Worm (Caenorhabditis elegans) whole organism, midembryonic: Measurements from ENCODE around the gene Y73B6BL.47.

Experiments
- T22C8.4 ChIP-seq: fragments of 200-800 bp; sonication (Bioruptor generic); IDR thresholded peaks from 2 replicates; pipeline ENCODE4 v1.3.6; 2022; ENCODE audit warnings: missing genetic modification characterization, missing compliant biosample characterization
- cog-1 ChIP-seq: sonication (generic microtip); optimal IDR thresholded peaks from 2 replicates; lab custom pipeline; 2016; ENCODE audit warnings: missing genetic modification characterization, missing compliant biosample characterization
- flt-1 ChIP-seq: fragments of 200-800 bp; sonication (Bioruptor generic); IDR thresholded peaks from 2 replicates; pipeline ENCODE4 v1.3.6; 2022; ENCODE audit warnings: missing genetic modification characterization, missing compliant biosample characterization
- klf-2 ChIP-seq: fragments of 200-800 bp; sonication (Bioruptor generic); conservative IDR thresholded peaks from 2 replicates; pipeline ENCODE4 v1.3.6; 2022; ENCODE audit warnings: missing genetic modification reagents, missing genetic modification characterization, missing compliant biosample characterization
- med-1 ChIP-seq: sonication (generic microtip); optimal IDR thresholded peaks from 2 replicates; lab custom pipeline; 2017; ENCODE audit warnings: missing genetic modification characterization, mild to moderate bottlenecking, missing compliant biosample characterization, antibody characterized with exemption, missing genetic modification reagents; ENCODE audit not compliant: insufficient read depth
- ref-1 ChIP-seq: fragments of 200-800 bp; sonication (Bioruptor generic); conservative IDR thresholded peaks from 2 replicates; pipeline ENCODE4 v1.3.6; 2022; ENCODE audit warnings: missing genetic modification reagents, missing genetic modification characterization, missing compliant biosample characterization
- tab-1 ChIP-seq: fragments of 200-800 bp; sonication (Bioruptor generic); IDR thresholded peaks from 2 replicates; pipeline ENCODE4 v1.3.6; 2022; ENCODE audit warnings: missing genetic modification characterization, missing compliant biosample characterization
- ztf-23 ChIP-seq: fragments of 200-800 bp; sonication (Bioruptor generic); IDR thresholded peaks from 2 replicates; pipeline ENCODE4 v1.3.6; 2022; ENCODE audit warnings: missing genetic modification reagents, missing genetic modification characterization, missing compliant biosample characterization
- ztf-29 ChIP-seq: fragments of 200-800 bp; sonication (Bioruptor generic); IDR thresholded peaks from 2 replicates; pipeline ENCODE4 v1.3.6; 2022; ENCODE audit warnings: missing genetic modification reagents, missing genetic modification characterization, missing compliant biosample characterization

The Y73B6BL.47 gene

DNA sequence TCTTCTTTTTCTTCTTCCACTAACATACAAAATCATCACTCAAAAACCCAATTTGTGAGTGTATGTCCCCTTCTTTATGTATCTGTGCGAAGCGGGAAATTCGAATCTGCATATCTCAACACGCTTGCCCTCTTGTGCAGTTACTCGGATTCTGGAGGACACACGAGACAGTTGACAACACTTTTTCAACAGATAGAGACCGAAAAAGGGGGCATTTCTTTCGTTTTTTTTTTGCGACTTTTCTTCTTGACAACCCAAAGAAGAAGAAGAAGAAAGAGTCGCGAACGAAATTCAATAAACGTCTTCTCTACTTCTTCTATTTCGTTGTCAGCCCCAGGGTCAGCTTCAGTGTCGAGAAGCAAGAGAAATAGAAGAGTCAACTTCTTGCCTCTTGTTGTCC, 4.3 kb downstream of the Y73B6BL.47 start:
- no peak for TF ChIP-seq klf-2 (GFP tag; lab: Robert Waterston, UW)
- no peak for TF ChIP-seq ref-1 (GFP tag; lab: Robert Waterston, UW)
- TF ChIP-seq cog-1 (tag; lab: Kevin White, UChicago), result no peak
- no peak for TF ChIP-seq med-1 (GFP tag; lab: Kevin White, UChicago)
- no peak for TF ChIP-seq ztf-23
- no peak for TF ChIP-seq flt-1 (GFP tag; lab: Robert Waterston, UW)
- no peak for TF ChIP-seq ztf-29
- no peak for TF ChIP-seq T22C8.4 (GFP tag; lab: Robert Waterston, UW)
- TF ChIP-seq tab-1 (GFP tag; lab: Robert Waterston, UW), result no peak

- TF ChIP-seq cog-1 (tag; lab: Kevin White, UChicago) (no peak), med-1 (GFP tag; lab: Kevin White, UChicago) (no peak), tab-1 (GFP tag; lab: Robert Waterston, UW) (no peak), ztf-23 (no peak), T22C8.4 (GFP tag; lab: Robert Waterston, UW) (no peak), ref-1 (GFP tag; lab: Robert Waterston, UW) (no peak)
These were observed 7.7 kb downstream of the Y73B6BL.47 start for ce11 chrIV:6369489-6369888.

DNA sequence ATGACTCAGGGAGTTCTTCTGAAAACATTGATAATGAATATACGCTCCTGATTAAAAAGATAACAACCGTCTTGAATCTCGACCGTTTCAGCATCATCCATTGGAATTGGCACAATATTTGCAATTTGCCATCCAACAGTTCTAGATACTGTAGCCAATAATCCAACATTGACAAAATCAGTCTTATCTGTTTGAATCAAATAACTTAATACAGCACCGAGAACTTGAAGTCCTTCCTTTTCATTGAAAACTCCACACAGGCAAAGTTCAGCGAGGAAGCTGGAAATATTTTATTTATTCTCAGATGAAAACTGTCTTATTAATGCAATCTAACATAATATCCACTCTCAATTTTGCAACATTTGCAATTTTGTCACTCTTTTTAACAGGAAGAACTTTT, 10.5 kb downstream of the Y73B6BL.47 start:
- TF ChIP-seq ztf-29 (no peak), flt-1 (GFP tag; lab: Robert Waterston, UW) (no peak), T22C8.4 (GFP tag; lab: Robert Waterston, UW) (no peak), klf-2 (GFP tag; lab: Robert Waterston, UW) (no peak), ztf-23 (no peak), cog-1 (tag; lab: Kevin White, UChicago) (no peak), ref-1 (GFP tag; lab: Robert Waterston, UW) (no peak), med-1 (GFP tag; lab: Kevin White, UChicago) (no peak)

- TF ChIP-seq med-1 (GFP tag; lab: Kevin White, UChicago), result no peak
- TF ChIP-seq T22C8.4 (GFP tag; lab: Robert Waterston, UW), result no peak
- TF ChIP-seq ztf-23, result no peak
These were observed 11.2 kb downstream of the Y73B6BL.47 start, which contains the start of gene smg-3 for ce11 chrIV:6372993-6373392. Gene smg-3, minus strand, starts transcription at chrIV:6373093.

DNA sequence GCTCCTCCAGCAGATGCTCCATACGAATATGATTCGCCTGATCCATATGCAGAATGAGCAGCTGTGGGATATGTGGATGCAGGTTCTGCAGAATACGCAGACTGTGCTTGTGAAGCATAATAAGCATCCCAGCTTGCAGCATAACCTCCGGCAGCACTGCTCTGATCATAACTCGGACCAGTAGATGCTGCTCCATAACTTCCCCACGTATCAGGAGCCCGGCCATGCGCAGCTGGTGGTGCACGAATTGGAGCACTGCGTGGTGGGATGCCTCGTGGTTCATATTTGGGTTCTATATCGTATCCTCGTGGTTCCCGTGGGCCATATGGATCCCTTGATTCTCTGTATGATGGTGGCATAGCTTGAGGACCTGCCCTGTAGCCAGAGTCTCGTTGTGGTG, 12.0 kb downstream of the Y73B6BL.47 start:
- no peak for TF ChIP-seq T22C8.4 (GFP tag; lab: Robert Waterston, UW)
- TF ChIP-seq ztf-29, result no peak
- no peak for TF ChIP-seq flt-1 (GFP tag; lab: Robert Waterston, UW)
- no peak for TF ChIP-seq tab-1 (GFP tag; lab: Robert Waterston, UW)
- no peak for TF ChIP-seq ztf-23
- TF ChIP-seq klf-2 (GFP tag; lab: Robert Waterston, UW), result no peak
- TF ChIP-seq med-1 (GFP tag; lab: Kevin White, UChicago), result no peak
- no peak for TF ChIP-seq ref-1 (GFP tag; lab: Robert Waterston, UW)
- TF ChIP-seq cog-1 (tag; lab: Kevin White, UChicago), result no peak

- TF ChIP-seq med-1 (GFP tag; lab: Kevin White, UChicago), result no peak
- no peak for TF ChIP-seq klf-2 (GFP tag; lab: Robert Waterston, UW)
- TF ChIP-seq ztf-23, result no peak
- TF ChIP-seq flt-1 (GFP tag; lab: Robert Waterston, UW), result no peak
- no peak for TF ChIP-seq tab-1 (GFP tag; lab: Robert Waterston, UW)
- TF ChIP-seq cog-1 (tag; lab: Kevin White, UChicago), result no peak
- no peak for TF ChIP-seq ref-1 (GFP tag; lab: Robert Waterston, UW)
- no peak for TF ChIP-seq ztf-29
- no peak for TF ChIP-seq T22C8.4 (GFP tag; lab: Robert Waterston, UW)
These were observed 14.8 kb downstream of the Y73B6BL.47 start, which contains the start of the genes hrpf-2 and bli-6 for ce11 chrIV:6376473-6377115. Gene hrpf-2, minus strand, starts transcription at chrIV:6376523. Gene bli-6, plus strand, starts transcription at chrIV:6377065.

ce11 chrIV:6377335-6378069, 15.7 kb downstream of the Y73B6BL.47 start:
- TF ChIP-seq ztf-29 (no peak), cog-1 (tag; lab: Kevin White, UChicago) (no peak), tab-1 (GFP tag; lab: Robert Waterston, UW) (no peak), flt-1 (GFP tag; lab: Robert Waterston, UW) (no peak), klf-2 (GFP tag; lab: Robert Waterston, UW) (no peak), med-1 (GFP tag; lab: Kevin White, UChicago) (no peak), ref-1 (GFP tag; lab: Robert Waterston, UW) (no peak), T22C8.4 (GFP tag; lab: Robert Waterston, UW) (no peak), ztf-23 (no peak)

ce11 chrIV:6378398-6378797, 16.6 kb downstream of the Y73B6BL.47 start:
- TF ChIP-seq ztf-29 (no peak), ref-1 (GFP tag; lab: Robert Waterston, UW) (no peak), ztf-23 (no peak), med-1 (GFP tag; lab: Kevin White, UChicago) (no peak), T22C8.4 (GFP tag; lab: Robert Waterston, UW) (no peak), flt-1 (GFP tag; lab: Robert Waterston, UW) (no peak), tab-1 (GFP tag; lab: Robert Waterston, UW) (no peak), klf-2 (GFP tag; lab: Robert Waterston, UW) (no peak), cog-1 (tag; lab: Kevin White, UChicago) (no peak)

- no peak for TF ChIP-seq ref-1 (GFP tag; lab: Robert Waterston, UW)
- no peak for TF ChIP-seq ztf-23
- TF ChIP-seq klf-2 (GFP tag; lab: Robert Waterston, UW), result no peak
- no peak for TF ChIP-seq tab-1 (GFP tag; lab: Robert Waterston, UW)
- TF ChIP-seq ztf-29, result no peak
- TF ChIP-seq cog-1 (tag; lab: Kevin White, UChicago), result no peak
- TF ChIP-seq flt-1 (GFP tag; lab: Robert Waterston, UW), result no peak
- no peak for TF ChIP-seq med-1 (GFP tag; lab: Kevin White, UChicago)
- no peak for TF ChIP-seq T22C8.4 (GFP tag; lab: Robert Waterston, UW)
These were observed 22.2 kb downstream of the Y73B6BL.47 start, which contains the start of gene shl-1 for ce11 chrIV:6383970-6384369. Gene shl-1, minus strand, starts transcription at chrIV:6384070.
